Worm (Caenorhabditis elegans) whole organism, mixed stage, embryonic: ENCODE results near the gene sup-18.
A peak's percentile ranks its signal among the peaks of the same experiment; 100 is the strongest.

Experiments used
- elt-3 ChIP-seq: fragments of 150-350 bp; optimal IDR thresholded peaks from 2 replicates; lab custom pipeline; 2014; ENCODE audit warnings: missing biosample characterization, missing genetic modification characterization
- hlh-1 ChIP-seq: fragments of 150-350 bp; optimal IDR thresholded peaks from 2 replicates; lab custom pipeline; 2014; ENCODE audit warnings: missing biosample characterization, missing genetic modification reagents, missing genetic modification characterization
- lsy-2 ChIP-seq: fragments of 150-350 bp; optimal IDR thresholded peaks from 2 replicates; lab custom pipeline; 2014; ENCODE audit warnings: missing biosample characterization, missing genetic modification characterization
- mep-1 ChIP-seq: fragments of 150-350 bp; optimal IDR thresholded peaks from 2 replicates; lab custom pipeline; 2017; ENCODE audit warnings: missing biosample characterization, missing genetic modification reagents, missing genetic modification characterization, inconsistent platforms
- unc-120 ChIP-seq: sonication (generic microtip); optimal IDR thresholded peaks from 2 replicates; lab custom pipeline; 2017; ENCODE audit warnings: missing genetic modification characterization, missing compliant biosample characterization; ENCODE audit not compliant: poor library complexity, severe bottlenecking

Gene sup-18

DNA sequence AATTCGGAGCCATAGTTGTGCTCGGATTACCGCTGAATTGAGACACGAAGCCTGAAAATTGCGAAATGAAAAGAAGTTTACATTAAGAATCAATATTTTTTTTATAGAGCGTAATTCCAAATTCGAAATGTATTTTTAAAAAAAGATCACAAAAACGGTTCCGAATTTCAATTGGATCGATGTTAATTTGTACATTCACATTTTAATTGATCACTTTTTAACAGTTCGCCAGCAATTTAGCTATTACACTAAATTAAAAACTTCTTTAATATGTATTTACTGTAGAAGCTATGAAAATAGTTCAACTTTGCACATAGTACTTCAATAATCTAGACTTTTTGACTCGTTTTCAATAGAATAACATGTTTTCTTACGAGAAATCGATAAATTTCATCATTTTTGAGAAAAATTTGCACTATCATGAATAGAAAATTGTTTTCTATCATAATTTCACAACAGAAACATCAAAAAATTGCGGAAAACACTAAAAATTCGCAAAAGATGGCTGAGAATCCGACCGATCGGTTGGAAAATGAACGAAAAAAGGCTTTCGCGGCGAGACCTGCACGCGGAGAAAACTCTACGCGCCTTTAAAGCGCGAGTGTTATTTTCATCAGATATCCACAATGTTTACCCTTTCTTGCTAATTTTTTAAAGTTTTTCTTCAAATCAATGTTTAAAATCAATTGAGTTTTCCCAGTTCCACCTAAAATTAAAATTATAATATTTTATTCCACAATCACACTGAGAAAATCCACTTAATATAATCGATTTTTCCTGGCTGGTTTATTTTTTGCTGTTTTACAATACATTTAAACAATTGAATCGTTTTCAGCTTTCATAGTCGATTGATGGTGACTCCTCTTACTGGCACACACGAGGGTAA, 49.9 kb downstream of the sup-18 start, which contains the start of the genes egl-45 and kcmf-1:
Gene egl-45, minus strand, starts transcription at position 51 of the 886 bp plus-strand sequence.
Gene kcmf-1, plus strand, starts transcription at position 836 of the 886 bp plus-strand sequence.
- TF ChIP-seq hlh-1 (tag; lab: Kevin White, UChicago) (peak; percentile 13), unc-120 (tag; lab: Kevin White, UChicago) (peak; percentile 66), mep-1 (tag; lab: Kevin White, UChicago) (peak; percentile 44), elt-3 (no peak), lsy-2 (tag; lab: Kevin White, UChicago) (peak; percentile 36)
